Worm (Caenorhabditis elegans): ENCODE results near the gene F42G2.2.

ce11 chrII:2442979-2443378, 21.0 kb downstream of the F42G2.2 start, which contains the start of gene vab-19:
- TF ChIP-seq flt-1 (GFP tag; IDR thresholded peaks at IDR 0.05) (no peak), ama-1 (optimal IDR thresholded peaks at IDR 0.05) (no peak), tbx-37 (GFP tag; conservative IDR thresholded peaks at IDR 0.05) (no peak), sea-1 (GFP tag; conservative IDR thresholded peaks at IDR 0.05) (no peak), pes-1 (GFP tag; IDR thresholded peaks at IDR 0.05) (no peak), hmbx-1 (tag; optimal IDR thresholded peaks at IDR 0.05) (no peak), aly-1 (tag; optimal IDR thresholded peaks at IDR 0.05) (no peak), hnd-1 (tag; optimal IDR thresholded peaks at IDR 0.05) (no peak), hmg-4 (GFP tag; optimal IDR thresholded peaks at IDR 0.05) (no peak), B0310.2 (tag; optimal IDR thresholded peaks at IDR 0.05) (no peak), tbx-11 (GFP tag; IDR thresholded peaks at IDR 0.05) (no peak), scrt-1 (GFP tag; IDR thresholded peaks at IDR 0.05) (no peak), ets-7 (tag; optimal IDR thresholded peaks at IDR 0.05) (no peak)
